Worm (Caenorhabditis elegans) whole organism, L4 larva: ENCODE results near the gene mrpl-36.

Experiments used
- ceh-32 ChIP-seq: sonication (generic microtip); optimal IDR thresholded peaks from 2 replicates; lab custom pipeline; 2016; ENCODE audit warnings: mild to moderate bottlenecking, missing genetic modification characterization, missing compliant biosample characterization; ENCODE audit not compliant: poor library complexity
- cey-2 ChIP-seq: sonication (generic microtip); optimal IDR thresholded peaks from 3 replicates; lab custom pipeline; 2017; ENCODE audit warnings: missing genetic modification characterization, mild to moderate bottlenecking, missing compliant biosample characterization, antibody characterized with exemption, borderline replicate concordance; ENCODE audit not compliant: insufficient read depth
- fkh-10 ChIP-seq: fragments of 150-350 bp; optimal IDR thresholded peaks from 2 replicates; lab custom pipeline; 2014; ENCODE audit warnings: missing biosample characterization, missing genetic modification reagents, missing genetic modification characterization
- sdz-12 ChIP-seq: fragments of 200-800 bp; sonication (Bioruptor generic); optimal IDR thresholded peaks from 2 replicates; lab custom pipeline; 2018; ENCODE audit warnings: mild to moderate bottlenecking, missing genetic modification characterization, missing compliant biosample characterization

DNA sequence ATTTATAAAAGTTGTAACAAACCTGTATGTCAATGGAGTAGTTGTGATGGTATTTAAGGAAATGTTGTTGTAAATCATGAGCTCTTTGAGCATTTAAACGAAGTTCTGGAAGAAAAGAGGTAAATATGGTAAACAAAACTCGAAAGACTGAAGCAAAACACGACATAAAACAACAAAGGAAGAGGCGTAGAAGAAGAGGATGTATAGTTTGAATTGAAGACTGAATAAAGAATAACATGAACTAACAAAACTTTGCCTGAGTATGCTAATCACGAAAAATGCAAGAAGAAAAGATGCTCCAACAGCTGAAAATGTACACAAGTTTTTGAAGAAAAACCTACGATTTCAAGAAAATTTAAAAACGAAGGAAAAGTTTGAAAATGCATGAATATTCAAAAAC lies 23.1 kb upstream of the mrpl-36 start, which contains the start of gene ZK757.1:
- TF ChIP-seq fkh-10 (GFP tag; lab: Kevin White, UChicago) (no peak), sdz-12 (GFP tag; lab: Kevin White, UChicago) (no peak), ceh-32 (no peak), cey-2 (tag; lab: Kevin White, UChicago) (no peak)
